Fruit fly (Drosophila melanogaster): ENCODE results near the gene CG5111.

Gene CG5111

dm6 chr3R:25555365-25556106 is 49.5 kb downstream of the CG5111 start:
- TF ChIP-seq CG8632 (GFP tag; optimal IDR thresholded peaks at IDR 0.05): peak; percentile 90
- peak; percentile 99 for TF ChIP-seq CG3032 (tag; optimal IDR thresholded peaks at IDR 0.05)
- TF ChIP-seq CG31627 (GFP tag; optimal IDR thresholded peaks at IDR 0.05): peak; percentile 82
- no peak for TF ChIP-seq fkh (GFP tag; optimal IDR thresholded peaks at IDR 0.05)
- peak; percentile 86 for TF ChIP-seq Sox15 (GFP tag; optimal IDR thresholded peaks at IDR 0.05)
- TF ChIP-seq CG32006 (GFP tag; optimal IDR thresholded peaks at IDR 0.05): peak; percentile 95
- TF ChIP-seq fd85E (GFP tag; optimal IDR thresholded peaks at IDR 0.05): peak; percentile 46
- peak; percentile 78 for TF ChIP-seq fd59A (GFP tag; optimal IDR thresholded peaks at IDR 0.05)
- peak; percentile 78 for TF ChIP-seq net (GFP tag; optimal IDR thresholded peaks at IDR 0.05)
- peak; percentile 89 for TF ChIP-seq dsx (GFP tag; optimal IDR thresholded peaks at IDR 0.05; ENCODE audit: poor library complexity, severe bottlenecking)
- peak; percentile 81 for TF ChIP-seq CG6163 (GFP tag; IDR thresholded peaks at IDR 0.05)
- TF ChIP-seq ss (GFP tag; optimal IDR thresholded peaks at IDR 0.05): peak; percentile 83 to 90
- TF ChIP-seq lz (GFP tag; optimal IDR thresholded peaks at IDR 0.05): peak; percentile 83
- TF ChIP-seq esn (GFP tag; optimal IDR thresholded peaks at IDR 0.05): peak; percentile 87
- TF ChIP-seq spab (GFP tag; optimal IDR thresholded peaks at IDR 0.05): peak; percentile 86
- TF ChIP-seq CG11902 (GFP tag; optimal IDR thresholded peaks at IDR 0.05): peak; percentile 80
- TF ChIP-seq Sox14 (GFP tag; optimal IDR thresholded peaks at IDR 0.05): peak; percentile 81
- peak; percentile 75 for TF ChIP-seq Smox (GFP tag; optimal IDR thresholded peaks at IDR 0.05)
- TF ChIP-seq CG11294 (GFP tag; IDR thresholded peaks at IDR 0.05): no peak
- TF ChIP-seq Ets21C (GFP tag; optimal IDR thresholded peaks at IDR 0.05): peak; percentile 70
- TF ChIP-seq CG34406 (GFP tag; optimal IDR thresholded peaks at IDR 0.05): peak; percentile 88
- peak; percentile 81 for TF ChIP-seq CG15336 (GFP tag; IDR thresholded peaks at IDR 0.05)
- TF ChIP-seq CG3919 (GFP tag; optimal IDR thresholded peaks at IDR 0.05): peak; percentile 92
- TF ChIP-seq CG8319 (GFP tag; optimal IDR thresholded peaks at IDR 0.05): peak; percentile 58
- peak; percentile 93 for TF ChIP-seq CG10631 (GFP tag; optimal IDR thresholded peaks at IDR 0.05)
- peak; percentile 66 for TF ChIP-seq Eip75B (GFP tag; optimal IDR thresholded peaks at IDR 0.05)
- peak; percentile 90 for TF ChIP-seq CG10669 (GFP tag; optimal IDR thresholded peaks at IDR 0.05)
- peak; percentile 89 for TF ChIP-seq OdsH (GFP tag; optimal IDR thresholded peaks at IDR 0.05)
- peak; percentile 89 for TF ChIP-seq acj6 (GFP tag; optimal IDR thresholded peaks at IDR 0.05)
- TF ChIP-seq Sox102F (GFP tag; optimal IDR thresholded peaks at IDR 0.05): peak; percentile 69
- TF ChIP-seq Eip78C (GFP tag): peak; percentile 95
- TF ChIP-seq topi (GFP tag; optimal IDR thresholded peaks at IDR 0.05): peak; percentile 79
- peak; percentile 68 for TF ChIP-seq CG9139 (GFP tag; optimal IDR thresholded peaks at IDR 0.05)
- TF ChIP-seq CG16779 (tag; optimal IDR thresholded peaks at IDR 0.05): peak; percentile 88
- peak; percentile 80 for TF ChIP-seq CG7368 (GFP tag; optimal IDR thresholded peaks at IDR 0.05)
- TF ChIP-seq Hr39 (GFP tag; optimal IDR thresholded peaks at IDR 0.05): peak; percentile 79
- peak; percentile 79 for TF ChIP-seq Hr4 (GFP tag; optimal IDR thresholded peaks at IDR 0.05)
- no peak for TF ChIP-seq Hr38 (GFP tag; optimal IDR thresholded peaks at IDR 0.05)
- peak; percentile 43 for TF ChIP-seq CG6854 (GFP tag; optimal IDR thresholded peaks at IDR 0.05)
- TF ChIP-seq dac (GFP tag; optimal IDR thresholded peaks at IDR 0.05): peak; percentile 73
- TF ChIP-seq CG6808 (GFP tag; optimal IDR thresholded peaks at IDR 0.05): peak; percentile 85
- TF ChIP-seq CG11762 (GFP tag; optimal IDR thresholded peaks at IDR 0.05; ENCODE audit: insufficient read depth): peak; percentile 86
- peak; percentile 41 for TF ChIP-seq Gug (GFP tag; IDR thresholded peaks at IDR 0.05)
- TF ChIP-seq Eip93F (GFP tag; optimal IDR thresholded peaks at IDR 0.05): peak; percentile 60
- TF ChIP-seq CG8119 (GFP tag; IDR thresholded peaks at IDR 0.05): peak; percentile 82
- peak; percentile 84 for TF ChIP-seq CG6792 (GFP tag; optimal IDR thresholded peaks at IDR 0.05)
- peak; percentile 70 for TF ChIP-seq vri (GFP tag; optimal IDR thresholded peaks at IDR 0.05)
- peak; percentile 90 for TF ChIP-seq Ets96B (tag; optimal IDR thresholded peaks at IDR 0.05)
- TF ChIP-seq pdm3 (GFP tag; optimal IDR thresholded peaks at IDR 0.05): peak; percentile 81
- peak; percentile 82 for TF ChIP-seq CG6276 (GFP tag; optimal IDR thresholded peaks at IDR 0.05)
- TF ChIP-seq Met (GFP tag; optimal IDR thresholded peaks at IDR 0.05): peak; percentile 82

All from whole organism, prepupa.